Worm (Caenorhabditis elegans): Measurements from ENCODE around the gene acbp-7.

- TF ChIP-seq ama-1 (optimal IDR thresholded peaks at IDR 0.05) (no peak), tbx-37 (GFP tag; conservative IDR thresholded peaks at IDR 0.05) (no peak), tra-4 (tag; optimal IDR thresholded peaks at IDR 0.05) (no peak), tbx-11 (GFP tag; IDR thresholded peaks at IDR 0.05) (no peak), B0310.2 (tag; optimal IDR thresholded peaks at IDR 0.05) (no peak), pes-1 (GFP tag; IDR thresholded peaks at IDR 0.05) (no peak), ceh-36 (tag; optimal IDR thresholded peaks at IDR 0.05) (no peak), scrt-1 (GFP tag; IDR thresholded peaks at IDR 0.05) (no peak), F13C5.2 (tag; optimal IDR thresholded peaks at IDR 0.05) (no peak), flt-1 (GFP tag; IDR thresholded peaks at IDR 0.05) (no peak)
These were observed 18.6 kb downstream of the acbp-7 start, which contains the start of gene C35D10.7 for ce11 chrIII:4856109-4856508.

All from whole organism, early embryonic.